Worm (Caenorhabditis elegans): ENCODE measurements around the gene nxf-2.
A peak's percentile ranks its signal among the peaks of the same experiment; 100 is the strongest.

nxf-2 gene

ce11 chrV:14436195-14436594 is 18.6 kb upstream of the nxf-2 start:
- no peak for TF ChIP-seq ceh-100 (GFP tag; IDR thresholded peaks at IDR 0.05)
- TF ChIP-seq ztf-26 (tag; optimal IDR thresholded peaks at IDR 0.05): no peak
- TF ChIP-seq nfya-2 (GFP tag; IDR thresholded peaks at IDR 0.05): no peak
- TF ChIP-seq egrh-3 (GFP tag; IDR thresholded peaks at IDR 0.05): no peak
- TF ChIP-seq lin-26 (GFP tag; IDR thresholded peaks at IDR 0.05): no peak
- no peak for TF ChIP-seq ceh-91 (GFP tag; IDR thresholded peaks at IDR 0.05)
- no peak for TF ChIP-seq nfyb-1 (GFP tag; IDR thresholded peaks at IDR 0.05)
- TF ChIP-seq hmg-20 (GFP tag; IDR thresholded peaks at IDR 0.05): no peak
- TF ChIP-seq lsy-27 (tag; optimal IDR thresholded peaks at IDR 0.05; ENCODE audit: borderline replicate concordance, insufficient read depth): no peak

- TF ChIP-seq ztf-18 (tag; optimal IDR thresholded peaks at IDR 0.05): no peak
- no peak for TF ChIP-seq egrh-3 (GFP tag; IDR thresholded peaks at IDR 0.05)
- TF ChIP-seq madf-6 (GFP tag; IDR thresholded peaks at IDR 0.05): no peak
- no peak for TF ChIP-seq efl-1 (GFP tag; optimal IDR thresholded peaks at IDR 0.05)
- no peak for TF ChIP-seq F57C9.4 (tag; optimal IDR thresholded peaks at IDR 0.05)
- TF ChIP-seq hrde-1 (tag; optimal IDR thresholded peaks at IDR 0.05; ENCODE audit: borderline replicate concordance): no peak
- no peak for TF ChIP-seq unc-130 (GFP tag; optimal IDR thresholded peaks at IDR 0.05)
- no peak for TF ChIP-seq snpc-4 (GFP tag; optimal IDR thresholded peaks at IDR 0.05)
- no peak for TF ChIP-seq snpc-4 (tag; optimal IDR thresholded peaks at IDR 0.05)
- TF ChIP-seq lin-26 (GFP tag; IDR thresholded peaks at IDR 0.05): no peak
- no peak for TF ChIP-seq lsl-1 (GFP tag; optimal IDR thresholded peaks at IDR 0.05)
- no peak for TF ChIP-seq egl-18 (GFP tag; IDR thresholded peaks at IDR 0.05)
- TF ChIP-seq unc-62 (GFP tag; optimal IDR thresholded peaks at IDR 0.05): no peak
- no peak for TF ChIP-seq F23B12.7 (tag; optimal IDR thresholded peaks at IDR 0.05; ENCODE audit: insufficient read depth)
- TF ChIP-seq lin-40 (tag; optimal IDR thresholded peaks at IDR 0.05): no peak
- no peak for TF ChIP-seq B0019.2 (GFP tag; conservative IDR thresholded peaks at IDR 0.05)
- no peak for TF ChIP-seq ekl-4 (GFP tag; IDR thresholded peaks at IDR 0.05)
- TF ChIP-seq nfya-2 (GFP tag; IDR thresholded peaks at IDR 0.05): no peak
Measured at ce11 chrV:14433584-14433983, 15.9 kb upstream of the nxf-2 start.

- no peak for TF ChIP-seq ztf-26 (tag; optimal IDR thresholded peaks at IDR 0.05)
- 0 out of 2 replicates have a peak, but pooled peaks have one; percentile 35 for TF ChIP-seq aptf-3 (GFP tag; IDR thresholded peaks at IDR 0.05)
Measured at ce11 chrV:14432259-14432658, 14.6 kb upstream of the nxf-2 start, which contains the start of gene egl-1. egl-1 (minus strand) TSS chrV:14432359.

DNA sequence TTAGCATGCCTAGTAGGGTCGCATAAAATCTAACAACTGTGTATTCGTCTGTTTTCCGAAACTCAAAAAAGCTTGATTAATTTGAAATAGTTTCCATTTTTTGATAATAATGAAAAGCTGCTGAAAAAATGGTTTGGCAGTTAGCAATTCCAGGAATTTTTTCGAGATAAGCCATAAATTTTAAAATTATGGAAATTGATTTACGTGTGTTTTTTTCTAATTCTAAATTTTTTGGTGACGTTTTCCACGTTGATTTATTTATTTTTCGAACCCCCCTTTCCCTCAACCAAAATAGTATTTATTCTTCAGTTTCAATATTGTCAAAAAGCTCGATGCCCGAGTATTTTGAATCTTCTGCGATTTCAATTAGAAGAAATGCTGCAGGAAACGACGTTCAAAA is 11.2 kb upstream of the nxf-2 start, which contains the start of gene F23B12.1:
TSS of gene F23B12.1 (plus strand) at position 301 of the 400 bp plus-strand sequence.
- TF ChIP-seq cebp-1 (GFP tag; IDR thresholded peaks at IDR 0.05) (no peak), cebp-1 (tag; optimal IDR thresholded peaks at IDR 0.05) (no peak), let-526 (GFP tag; IDR thresholded peaks at IDR 0.05) (no peak), ceh-40 (GFP tag; IDR thresholded peaks at IDR 0.05) (no peak), attf-5 (GFP tag; optimal IDR thresholded peaks at IDR 0.05) (no peak), ztf-26 (tag; optimal IDR thresholded peaks at IDR 0.05) (no peak), ccch-3 (GFP tag; optimal IDR thresholded peaks at IDR 0.05) (no peak), ceh-91 (GFP tag; IDR thresholded peaks at IDR 0.05) (no peak), nfya-2 (GFP tag; IDR thresholded peaks at IDR 0.05) (no peak), lsl-1 (GFP tag; optimal IDR thresholded peaks at IDR 0.05) (no peak), tbx-9 (tag; optimal IDR thresholded peaks at IDR 0.05; ENCODE audit: borderline replicate concordance) (no peak), ztf-22 (GFP tag; optimal IDR thresholded peaks at IDR 0.05) (no peak), hmg-20 (GFP tag; IDR thresholded peaks at IDR 0.05) (no peak), egrh-3 (GFP tag; IDR thresholded peaks at IDR 0.05) (no peak), B0035.1 (tag; optimal IDR thresholded peaks at IDR 0.05) (no peak), lsy-27 (tag; optimal IDR thresholded peaks at IDR 0.05; ENCODE audit: borderline replicate concordance, insufficient read depth) (no peak), snpc-4 (GFP tag; optimal IDR thresholded peaks at IDR 0.05) (no peak), snpc-4 (tag; optimal IDR thresholded peaks at IDR 0.05) (no peak)
